Fruit fly (Drosophila melanogaster): ENCODE data around the gene Or13a.

Or13a gene

DNA sequence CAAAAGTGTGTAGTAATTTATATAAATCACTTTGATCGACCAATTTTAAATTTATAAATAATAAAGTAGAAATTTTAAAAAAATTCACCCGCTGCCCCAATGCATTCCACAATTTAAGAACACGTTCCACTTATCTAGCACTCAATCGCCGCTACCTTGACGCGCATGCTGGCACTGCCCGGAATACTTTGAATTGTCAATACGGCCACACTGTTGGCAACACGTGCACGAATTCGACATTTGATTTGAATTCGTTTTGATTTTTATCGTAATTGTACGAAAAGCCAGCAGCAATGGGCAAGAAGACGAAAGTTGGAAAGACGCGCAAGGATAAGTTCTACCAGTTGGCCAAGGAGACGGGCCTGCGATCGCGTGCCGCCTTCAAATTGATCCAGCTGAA is 22.6 kb downstream of the Or13a start, which contains the start of gene CG8939 (continued):
- TF ChIP-seq CG6175 (GFP tag; IDR thresholded peaks at IDR 0.05) = no peak
- no peak for TF ChIP-seq CG7372 (GFP tag; IDR thresholded peaks at IDR 0.05)
- TF ChIP-seq crp (GFP tag; optimal IDR thresholded peaks at IDR 0.05) = no peak
- TF ChIP-seq vvl (GFP tag; IDR thresholded peaks at IDR 0.05) = no peak
- no peak for TF ChIP-seq CG31224 (GFP tag; IDR thresholded peaks at IDR 0.05)
- no peak for TF ChIP-seq CG11723 (GFP tag; optimal IDR thresholded peaks at IDR 0.05)

DNA sequence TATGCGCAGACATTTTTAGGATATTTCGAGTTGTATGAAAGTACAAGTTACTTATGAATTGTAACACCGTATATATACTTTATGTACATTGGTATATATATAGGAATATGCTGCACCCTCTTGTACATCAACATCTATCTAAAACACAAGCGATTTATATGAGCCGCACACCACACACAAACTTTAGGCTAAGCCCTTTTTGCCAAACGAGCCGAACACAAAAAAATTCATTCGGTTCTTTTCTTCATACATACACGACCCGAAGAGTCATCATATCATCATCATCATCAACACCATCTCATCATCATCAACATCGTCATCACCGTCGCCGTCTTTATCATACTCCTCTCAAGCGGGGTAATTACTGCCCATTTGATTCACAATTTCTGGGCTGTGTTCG is 30.8 kb downstream of the Or13a start:
- TF ChIP-seq CG9817 (tag; optimal IDR thresholded peaks at IDR 0.05) (no peak), nom (GFP tag; optimal IDR thresholded peaks at IDR 0.05) (peak; percentile 7), CG2199 (GFP tag; IDR thresholded peaks at IDR 0.05) (peak; percentile 55; the same call in 2 of the 3 replicates), lab (GFP tag; optimal IDR thresholded peaks at IDR 0.05) (no peak), Hr39 (optimal IDR thresholded peaks at IDR 0.05) (no peak), chif (GFP tag; optimal IDR thresholded peaks at IDR 0.05) (no peak), Deaf1 (tag; optimal IDR thresholded peaks at IDR 0.05) (peak; percentile 97), yki (optimal IDR thresholded peaks at IDR 0.05) (no peak), D (optimal IDR thresholded peaks at IDR 0.05) (no peak), D (GFP tag; optimal IDR thresholded peaks at IDR 0.05) (no peak), CG16863 (GFP tag; optimal IDR thresholded peaks at IDR 0.05) (no peak), bsh (GFP tag; optimal IDR thresholded peaks at IDR 0.05) (no peak), Optix (GFP tag; IDR thresholded peaks at IDR 0.05) (no peak), Scr (GFP tag; IDR thresholded peaks at IDR 0.05; ENCODE audit: partially characterized antibody) (no peak), CG9437 (GFP tag; optimal IDR thresholded peaks at IDR 0.05) (no peak), Bteb2 (GFP tag; optimal IDR thresholded peaks at IDR 0.05) (no peak), CG14667 (GFP tag; IDR thresholded peaks at IDR 0.05) (no peak), sqz (GFP tag; optimal IDR thresholded peaks at IDR 0.05) (peak; percentile 55), CG34376 (GFP tag; optimal IDR thresholded peaks at IDR 0.05) (peak; percentile 11), CG11695 (GFP tag; IDR thresholded peaks at IDR 0.05) (no peak), da (GFP tag; optimal IDR thresholded peaks at IDR 0.05) (no peak), CG1792 (GFP tag; optimal IDR thresholded peaks at IDR 0.05) (no peak), CG15479 (GFP tag; optimal IDR thresholded peaks at IDR 0.05) (no peak), CG15073 (GFP tag; optimal IDR thresholded peaks at IDR 0.05) (no peak), CG15011 (GFP tag; optimal IDR thresholded peaks at IDR 0.05) (no peak), Bgb (GFP tag; IDR thresholded peaks at IDR 0.05; ENCODE audit: partially characterized antibody) (no peak), Usf (GFP tag; optimal IDR thresholded peaks at IDR 0.05) (no peak), ttk (GFP tag; IDR thresholded peaks at IDR 0.05) (no peak), eyg (GFP tag; optimal IDR thresholded peaks at IDR 0.05) (no peak), sens (GFP tag) (no peak), salm (tag; optimal IDR thresholded peaks at IDR 0.05) (no peak), org-1 (GFP tag; optimal IDR thresholded peaks at IDR 0.05) (no peak), CG2889 (GFP tag; IDR thresholded peaks at IDR 0.05) (no peak), chm (GFP tag; IDR thresholded peaks at IDR 0.05) (no peak), CG18619 (GFP tag; optimal IDR thresholded peaks at IDR 0.05) (no peak), Atf-2 (GFP tag; optimal IDR thresholded peaks at IDR 0.05) (no peak), nau (GFP tag; optimal IDR thresholded peaks at IDR 0.05) (no peak), Oli (tag; optimal IDR thresholded peaks at IDR 0.05) (no peak), CG15514 (GFP tag; optimal IDR thresholded peaks at IDR 0.05) (no peak), zfh1 (GFP tag; IDR thresholded peaks at IDR 0.05) (no peak), Hr78 (GFP tag; optimal IDR thresholded peaks at IDR 0.05) (no peak), hkb (optimal IDR thresholded peaks at IDR 0.05) (no peak), hkb (GFP tag; IDR thresholded peaks at IDR 0.05) (no peak), fru (optimal IDR thresholded peaks at IDR 0.05) (no peak), CG10462 (GFP tag; optimal IDR thresholded peaks at IDR 0.05) (no peak), Sin3A (optimal IDR thresholded peaks at IDR 0.05) (no peak), mirr (GFP tag; optimal IDR thresholded peaks at IDR 0.05) (no peak)

Data from whole organism, embryonic.